Fruit fly (Drosophila melanogaster) whole organism, prepupa: Measurements from ENCODE around the gene Fancm.
A peak's percentile ranks its signal among the peaks of the same experiment; 100 is the strongest.

Source experiments
- Blimp-1 ChIP-seq: fragments of 200-800 bp; sonication (Bioruptor generic); optimal IDR thresholded peaks from 3 replicates; lab custom pipeline; 2017; ENCODE audit warnings: missing biosample characterization, missing genetic modification characterization, mild to moderate bottlenecking, moderate library complexity, missing genetic modification reagents
- CG10631 ChIP-seq: fragments of 200-800 bp; sonication (Bioruptor generic); optimal IDR thresholded peaks from 2 replicates; lab custom pipeline; 2016; ENCODE audit warnings: missing biosample characterization, missing genetic modification characterization
- CG10669 ChIP-seq: fragments of 200-800 bp; sonication (Bioruptor generic); optimal IDR thresholded peaks from 3 replicates; lab custom pipeline; 2018; ENCODE audit warnings: missing biosample characterization, mild to moderate bottlenecking, missing genetic modification characterization, moderate library complexity
- CG11762 ChIP-seq: fragments of 200-800 bp; sonication (Bioruptor generic); optimal IDR thresholded peaks from 3 replicates; lab custom pipeline; 2016; ENCODE audit warnings: missing biosample characterization, missing genetic modification characterization; ENCODE audit not compliant: insufficient read depth
- CG11902 ChIP-seq: fragments of 200-800 bp; sonication (Bioruptor generic); optimal IDR thresholded peaks from 3 replicates; lab custom pipeline; 2016; ENCODE audit warnings: missing biosample characterization, missing genetic modification characterization
- CG1621 ChIP-seq: fragments of 200-800 bp; sonication (Bioruptor generic); optimal IDR thresholded peaks from 3 replicates; lab custom pipeline; 2018; ENCODE audit warnings: missing biosample characterization, mild to moderate bottlenecking, missing genetic modification characterization
- CG3032 ChIP-seq: fragments of 200-800 bp; optimal IDR thresholded peaks from 2 replicates; lab custom pipeline; 2019; ENCODE audit warnings: missing biosample characterization, mild to moderate bottlenecking, missing genetic modification characterization, moderate library complexity
- CG31627 ChIP-seq: fragments of 200-800 bp; sonication (Bioruptor generic); optimal IDR thresholded peaks from 3 replicates; lab custom pipeline; 2016; ENCODE audit warnings: missing biosample characterization, missing genetic modification characterization
- CG32006 ChIP-seq: fragments of 200-800 bp; sonication (Bioruptor generic); optimal IDR thresholded peaks from 3 replicates; lab custom pipeline; 2017; ENCODE audit warnings: missing biosample characterization, mild to moderate bottlenecking, missing genetic modification characterization
- CG34406 ChIP-seq: fragments of 200-800 bp; sonication (Bioruptor generic); optimal IDR thresholded peaks from 3 replicates; lab custom pipeline; 2016; ENCODE audit warnings: missing biosample characterization, missing genetic modification characterization
- CG3919 ChIP-seq: fragments of 200-800 bp; sonication (Bioruptor generic); optimal IDR thresholded peaks from 3 replicates; lab custom pipeline; 2016; ENCODE audit warnings: missing biosample characterization, missing genetic modification characterization
- CG6276 ChIP-seq: fragments of 200-800 bp; sonication (Bioruptor generic); optimal IDR thresholded peaks from 2 replicates; lab custom pipeline; 2017; ENCODE audit warnings: missing biosample characterization, mild to moderate bottlenecking, missing genetic modification characterization
- CG6792 ChIP-seq: fragments of 200-800 bp; sonication (Bioruptor generic); optimal IDR thresholded peaks from 3 replicates; lab custom pipeline; 2016; ENCODE audit warnings: missing biosample characterization, missing genetic modification characterization
- CG6808 ChIP-seq: fragments of 200-800 bp; sonication (Bioruptor generic); optimal IDR thresholded peaks from 3 replicates; lab custom pipeline; 2017; ENCODE audit warnings: missing biosample characterization, missing genetic modification characterization, mild to moderate bottlenecking, moderate library complexity, missing genetic modification reagents
- CG6854 ChIP-seq: fragments of 200-800 bp; sonication (Bioruptor generic); optimal IDR thresholded peaks from 2 replicates; lab custom pipeline; 2017; ENCODE audit warnings: missing biosample characterization, mild to moderate bottlenecking, missing genetic modification characterization
- CG8319 ChIP-seq: fragments of 200-800 bp; sonication (Bioruptor generic); optimal IDR thresholded peaks from 3 replicates; lab custom pipeline; 2016; ENCODE audit warnings: missing biosample characterization, missing genetic modification characterization
- Eip78C ChIP-seq: fragments of 200-800 bp; sonication (Bioruptor generic); peaks from one replicate; lab custom pipeline; 2016; ENCODE audit warnings: missing biosample characterization, missing genetic modification characterization
- Ets21C ChIP-seq: fragments of 200-800 bp; sonication (Bioruptor generic); optimal IDR thresholded peaks from 3 replicates; lab custom pipeline; 2016; ENCODE audit warnings: missing biosample characterization, missing genetic modification characterization
- Gug ChIP-seq: fragments of 200-800 bp; sonication (Bioruptor generic); IDR thresholded peaks from 2 replicates; pipeline ENCODE4 v1.3.6; 2022; ENCODE audit warnings: missing biosample characterization, missing genetic modification characterization
- Hr39 ChIP-seq: fragments of 200-800 bp; sonication (Bioruptor generic); optimal IDR thresholded peaks from 2 replicates; lab custom pipeline; 2016; ENCODE audit warnings: missing biosample characterization, missing genetic modification characterization
- Met ChIP-seq: fragments of 200-800 bp; sonication (Bioruptor generic); optimal IDR thresholded peaks from 3 replicates; lab custom pipeline; 2016; ENCODE audit warnings: missing biosample characterization, missing genetic modification characterization
- OdsH ChIP-seq: fragments of 200-800 bp; sonication (Bioruptor generic); optimal IDR thresholded peaks from 3 replicates; lab custom pipeline; 2016; ENCODE audit warnings: missing biosample characterization, missing genetic modification characterization
- Smox ChIP-seq: fragments of 200-800 bp; sonication (Bioruptor generic); optimal IDR thresholded peaks from 3 replicates; lab custom pipeline; 2016; ENCODE audit warnings: missing biosample characterization, missing genetic modification characterization
- Sox102F ChIP-seq: fragments of 200-800 bp; sonication (Bioruptor generic); optimal IDR thresholded peaks from 2 replicates; lab custom pipeline; 2016; ENCODE audit warnings: missing biosample characterization, mild to moderate bottlenecking, missing genetic modification characterization
- Sox15 ChIP-seq: fragments of 200-800 bp; sonication (Bioruptor generic); optimal IDR thresholded peaks from 3 replicates; lab custom pipeline; 2016; ENCODE audit warnings: missing biosample characterization, missing genetic modification characterization
- cyc ChIP-seq: fragments of 200-800 bp; sonication (Bioruptor generic); optimal IDR thresholded peaks from 3 replicates; lab custom pipeline; 2016; ENCODE audit warnings: missing biosample characterization, missing genetic modification characterization
- dac ChIP-seq: fragments of 200-800 bp; sonication (Bioruptor generic); optimal IDR thresholded peaks from 2 replicates; lab custom pipeline; 2017; ENCODE audit warnings: missing biosample characterization, mild to moderate bottlenecking, missing genetic modification characterization
- dsx ChIP-seq: fragments of 200-800 bp; optimal IDR thresholded peaks from 3 replicates; lab custom pipeline; 2019; ENCODE audit warnings: missing biosample characterization, mild to moderate bottlenecking, missing genetic modification characterization, moderate library complexity; ENCODE audit not compliant: poor library complexity, severe bottlenecking
- esn ChIP-seq: fragments of 200-800 bp; sonication (Bioruptor generic); optimal IDR thresholded peaks from 2 replicates; lab custom pipeline; 2016; ENCODE audit warnings: missing biosample characterization, mild to moderate bottlenecking, missing genetic modification characterization, moderate library complexity
- fkh ChIP-seq: fragments of 200-800 bp; sonication (Bioruptor generic); optimal IDR thresholded peaks from 3 replicates; lab custom pipeline; 2017; ENCODE audit warnings: missing biosample characterization, mild to moderate bottlenecking, missing genetic modification characterization, moderate library complexity
- lz ChIP-seq: fragments of 200-800 bp; sonication (Bioruptor generic); optimal IDR thresholded peaks from 3 replicates; lab custom pipeline; 2016; ENCODE audit warnings: missing biosample characterization, missing genetic modification characterization
- net ChIP-seq: fragments of 200-800 bp; sonication (Bioruptor generic); optimal IDR thresholded peaks from 3 replicates; lab custom pipeline; 2016; ENCODE audit warnings: missing biosample characterization, missing genetic modification characterization
- pdm3 ChIP-seq: fragments of 200-800 bp; sonication (Bioruptor generic); optimal IDR thresholded peaks from 3 replicates; lab custom pipeline; 2016; ENCODE audit warnings: missing biosample characterization, missing genetic modification characterization
- salr ChIP-seq, 2 experiments: fragments of 200-800 bp; sonication (Bioruptor generic); optimal IDR thresholded peaks; 3 replicates each; lab custom pipeline; 2016 to 2018; ENCODE audit warnings: missing biosample characterization in 2 of 2, missing genetic modification characterization in 2 of 2, mild to moderate bottlenecking in 1 of 2
- spab ChIP-seq: fragments of 200-800 bp; sonication (Bioruptor generic); optimal IDR thresholded peaks from 2 replicates; lab custom pipeline; 2017; ENCODE audit warnings: missing biosample characterization, mild to moderate bottlenecking, missing genetic modification characterization, missing genetic modification reagents
- ss ChIP-seq, 2 experiments: fragments of 200-800 bp; sonication (Bioruptor generic); optimal IDR thresholded peaks; 2 replicates in 1 of 2; 3 replicates in 1 of 2; lab custom pipeline; 2017 to 2018; ENCODE audit warnings: mild to moderate bottlenecking in 2 of 2, missing biosample characterization in 2 of 2, missing genetic modification characterization in 2 of 2, moderate library complexity in 1 of 2
- svp ChIP-seq: fragments of 200-800 bp; sonication (Bioruptor generic); peaks from one replicate; lab custom pipeline; 2016; ENCODE audit warnings: missing biosample characterization, missing genetic modification characterization

Gene Fancm

DNA sequence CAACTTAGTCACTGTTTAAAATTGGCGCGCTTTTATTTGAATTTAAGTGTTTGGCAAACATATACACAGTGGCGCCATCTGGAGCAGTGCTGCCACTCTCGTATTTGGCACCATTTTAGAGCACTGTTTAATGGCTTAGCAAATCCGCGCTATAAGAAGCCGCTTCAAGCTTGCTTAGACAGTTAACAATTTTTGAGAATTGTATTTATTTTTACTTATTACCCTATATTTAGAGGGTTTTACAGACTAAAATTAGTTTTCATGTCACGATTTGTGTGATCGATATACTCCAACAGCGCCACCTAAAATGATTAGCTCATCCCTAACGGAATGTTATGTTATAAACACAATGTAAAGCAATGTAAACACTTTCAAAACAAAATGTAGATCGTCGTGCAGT is at the start of gene Fancm:
Fancm (plus strand) TSS at position 366 of the 400 bp plus-strand sequence.
- no peak for TF ChIP-seq Sox102F (GFP tag; lab: Kevin White, UChicago)
- peak; percentile 71 for TF ChIP-seq CG31627 (GFP tag; lab: Kevin White, UChicago)
- no peak for TF ChIP-seq Gug (GFP tag; lab: Robert Waterston, UW)
- peak; percentile 76 for TF ChIP-seq Eip78C (GFP tag; lab: Kevin White, UChicago)
- TF ChIP-seq spab (GFP tag; lab: Kevin White, UChicago), result no peak
- TF ChIP-seq Sox15, result peak; percentile 30
- peak; percentile 7 for TF ChIP-seq CG10669
- TF ChIP-seq CG8319 (GFP tag; lab: Kevin White, UChicago), result no peak
- no peak for TF ChIP-seq CG6854 (GFP tag; lab: Kevin White, UChicago)
- no peak for TF ChIP-seq svp
- no peak for TF ChIP-seq net (GFP tag; lab: Kevin White, UChicago)
- peak; percentile 67 for TF ChIP-seq cyc
- TF ChIP-seq pdm3 (GFP tag; lab: Kevin White, UChicago), result peak; percentile 56
- no peak for TF ChIP-seq CG32006 (GFP tag; lab: Kevin White, UChicago)
- TF ChIP-seq Ets21C (GFP tag; lab: Kevin White, UChicago), result peak; percentile 22
- TF ChIP-seq dsx, result peak; percentile 91
- TF ChIP-seq CG6792, result no peak
- peak in 1 of 2 experiments; percentile 3 for TF ChIP-seq salr (GFP tag; optimal IDR thresholded peaks at IDR 0.05; lab: Kevin White, UChicago)
- no peak for TF ChIP-seq CG1621 (tag; lab: Kevin White, UChicago)
- peak; percentile 68 for TF ChIP-seq Hr39
- TF ChIP-seq CG3919, result peak; percentile 36
- peak; percentile 65 for TF ChIP-seq lz (GFP tag; lab: Kevin White, UChicago)
- TF ChIP-seq CG3032 (tag; lab: Kevin White, UChicago), result no peak
- TF ChIP-seq Blimp-1 (GFP tag; lab: Kevin White, UChicago), result no peak
- peak; percentile 17 for TF ChIP-seq OdsH (GFP tag; lab: Kevin White, UChicago)
- TF ChIP-seq Met, result no peak
- peak; percentile 98 for TF ChIP-seq CG6808 (GFP tag; lab: Kevin White, UChicago)
- peak; percentile 48 for TF ChIP-seq CG11902 (GFP tag; lab: Kevin White, UChicago)
- TF ChIP-seq CG10631 (GFP tag; lab: Kevin White, UChicago), result peak; percentile 57
- peak; percentile 94 for TF ChIP-seq fkh (GFP tag; lab: Kevin White, UChicago)
- peak; percentile 18 for TF ChIP-seq CG34406
- TF ChIP-seq CG11762 (GFP tag; lab: Kevin White, UChicago), result no peak
- peak; percentile 34 for TF ChIP-seq dac
- TF ChIP-seq Smox (GFP tag; lab: Kevin White, UChicago), result peak; percentile 27
- peak; percentile 57 for TF ChIP-seq esn (GFP tag; lab: Kevin White, UChicago)

DNA sequence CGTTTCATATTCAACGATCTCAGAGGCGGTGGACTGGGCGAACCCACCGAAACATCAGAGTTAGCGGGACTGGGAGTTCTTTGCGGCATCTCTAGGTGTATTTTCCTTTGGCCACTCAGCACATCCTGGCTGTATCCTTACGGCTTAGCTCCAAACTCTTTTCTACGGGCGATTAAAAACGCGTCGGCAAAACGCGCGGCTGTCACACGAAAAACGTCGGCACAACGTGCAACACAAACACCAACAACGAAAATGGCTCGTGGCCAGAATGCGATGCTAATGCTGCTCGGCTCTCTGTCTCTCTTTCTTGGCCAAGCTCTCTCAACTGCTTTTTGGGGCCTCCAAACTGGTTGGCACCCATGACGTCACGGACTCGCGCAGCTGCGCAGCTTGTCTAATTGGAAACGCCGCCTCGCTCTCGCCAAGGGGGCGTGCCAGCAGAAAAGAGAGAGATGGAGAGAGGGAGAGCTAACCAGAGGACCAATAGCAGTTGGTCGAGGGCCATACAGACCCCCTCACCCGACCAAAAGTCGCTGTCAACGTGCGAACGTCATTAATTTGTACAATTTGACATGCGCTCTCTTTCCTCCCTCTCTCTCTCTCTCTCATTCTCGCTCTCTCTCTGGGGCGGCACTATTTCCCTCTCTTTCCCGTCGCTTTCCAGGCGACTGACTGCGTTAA is 48.1 kb upstream of the Fancm start, which contains the start of gene lbl:
lbl (minus strand) TSS at position 255 of the 681 bp plus-strand sequence.
- TF ChIP-seq dsx (peak; percentile 2), ss (GFP tag; optimal IDR thresholded peaks at IDR 0.05; lab: Kevin White, UChicago) (peak in 1 of 2 experiments; percentile 27), OdsH (GFP tag; lab: Kevin White, UChicago) (no peak)
- TF ChIP-seq, all 60 proteins: peak for 2

DNA sequence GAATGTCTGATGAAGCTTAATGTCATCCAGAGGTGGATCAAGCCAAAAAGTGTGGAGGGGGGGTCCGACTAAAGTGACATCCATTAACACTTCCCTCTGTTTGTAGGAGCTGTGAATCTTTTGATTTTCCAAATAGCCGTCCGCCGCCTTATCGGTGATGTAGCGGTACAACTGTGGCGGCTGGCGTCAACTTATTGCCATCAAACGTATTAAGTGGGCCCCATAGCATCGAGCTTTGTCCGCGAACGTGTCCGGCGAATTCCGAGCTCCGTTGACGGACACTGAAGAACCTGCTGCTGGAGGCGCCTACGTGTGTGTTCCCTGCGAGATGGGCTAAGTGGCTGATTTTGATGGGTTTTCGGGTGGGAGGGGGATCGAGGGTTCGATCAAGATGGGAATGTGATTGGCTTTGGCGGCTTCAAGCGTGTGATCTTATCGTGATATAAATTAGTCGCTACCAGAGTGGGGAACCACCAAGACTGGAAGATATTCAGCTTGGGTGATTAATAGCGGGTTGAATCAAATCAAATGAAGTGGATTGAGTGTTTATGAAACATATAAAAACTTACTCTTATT is 44.5 kb upstream of the Fancm start:
- no peak for TF ChIP-seq CG6276
